Worm (Caenorhabditis elegans) whole organism, midembryonic: ENCODE results near the gene C14A6.3.

Source experiments
- T22C8.4 ChIP-seq: fragments of 200-800 bp; sonication (Bioruptor generic); IDR thresholded peaks from 2 replicates; pipeline ENCODE4 v1.3.6; 2022; ENCODE audit warnings: missing genetic modification characterization, missing compliant biosample characterization
- cog-1 ChIP-seq: sonication (generic microtip); optimal IDR thresholded peaks from 2 replicates; lab custom pipeline; 2016; ENCODE audit warnings: missing genetic modification characterization, missing compliant biosample characterization
- flt-1 ChIP-seq: fragments of 200-800 bp; sonication (Bioruptor generic); IDR thresholded peaks from 2 replicates; pipeline ENCODE4 v1.3.6; 2022; ENCODE audit warnings: missing genetic modification characterization, missing compliant biosample characterization
- klf-2 ChIP-seq: fragments of 200-800 bp; sonication (Bioruptor generic); conservative IDR thresholded peaks from 2 replicates; pipeline ENCODE4 v1.3.6; 2022; ENCODE audit warnings: missing genetic modification reagents, missing genetic modification characterization, missing compliant biosample characterization
- med-1 ChIP-seq: sonication (generic microtip); optimal IDR thresholded peaks from 2 replicates; lab custom pipeline; 2017; ENCODE audit warnings: missing genetic modification characterization, mild to moderate bottlenecking, missing compliant biosample characterization, antibody characterized with exemption, missing genetic modification reagents; ENCODE audit not compliant: insufficient read depth
- ref-1 ChIP-seq: fragments of 200-800 bp; sonication (Bioruptor generic); conservative IDR thresholded peaks from 2 replicates; pipeline ENCODE4 v1.3.6; 2022; ENCODE audit warnings: missing genetic modification reagents, missing genetic modification characterization, missing compliant biosample characterization
- tab-1 ChIP-seq: fragments of 200-800 bp; sonication (Bioruptor generic); IDR thresholded peaks from 2 replicates; pipeline ENCODE4 v1.3.6; 2022; ENCODE audit warnings: missing genetic modification characterization, missing compliant biosample characterization
- ztf-29 ChIP-seq: fragments of 200-800 bp; sonication (Bioruptor generic); IDR thresholded peaks from 2 replicates; pipeline ENCODE4 v1.3.6; 2022; ENCODE audit warnings: missing genetic modification reagents, missing genetic modification characterization, missing compliant biosample characterization

- TF ChIP-seq klf-2 (GFP tag; lab: Robert Waterston, UW) (no peak), med-1 (GFP tag; lab: Kevin White, UChicago) (no peak), T22C8.4 (GFP tag; lab: Robert Waterston, UW) (no peak), tab-1 (GFP tag; lab: Robert Waterston, UW) (no peak), flt-1 (GFP tag; lab: Robert Waterston, UW) (no peak), ref-1 (GFP tag; lab: Robert Waterston, UW) (no peak), cog-1 (tag; lab: Kevin White, UChicago) (no peak), ztf-29 (GFP tag; lab: Robert Waterston, UW) (no peak)
Measured at ce11 chrV:18157707-18158106, 11.5 kb downstream of the C14A6.3 start, which contains the start of gene clec-48.
